Fruit fly (Drosophila melanogaster): ENCODE measurements around the gene CG13733.
A peak's percentile ranks its signal among the peaks of the same experiment; 100 is the strongest.

The CG13733 gene

DNA sequence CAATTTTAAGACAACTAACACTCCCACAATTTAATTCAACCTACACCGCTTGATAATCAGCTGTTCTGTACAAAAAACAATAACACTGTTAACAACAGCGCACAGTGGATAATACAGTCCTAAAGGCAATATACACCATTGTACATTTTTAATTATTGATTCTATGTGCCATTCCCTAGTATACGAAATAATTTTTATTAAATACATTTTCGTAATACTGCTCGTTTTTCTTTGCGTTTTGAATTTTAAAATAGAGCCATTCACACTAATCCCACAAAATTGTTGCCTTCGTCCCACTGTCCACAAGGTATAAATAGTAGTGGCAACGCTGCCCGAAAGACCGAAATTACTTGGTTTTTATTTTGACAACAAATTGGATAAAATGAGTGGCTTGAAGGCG lies 45.2 kb downstream of the CG13733 start, which contains the start of the genes Coq4 and CG32176 (continued):
- TF ChIP-seq Rfx (GFP tag; IDR thresholded peaks at IDR 0.05) (peak; percentile 99), z (GFP tag; IDR thresholded peaks at IDR 0.05) (peak; percentile 70; the same call in 2 of the 3 replicates), CG17359 (tag; optimal IDR thresholded peaks at IDR 0.05) (peak; percentile 98), fd96Cb (tag; optimal IDR thresholded peaks at IDR 0.05) (peak; percentile 98), D19A (tag; optimal IDR thresholded peaks at IDR 0.05) (peak; percentile 94), CG11696 (GFP tag; IDR thresholded peaks at IDR 0.05) (peak; percentile 87), CG18619 (GFP tag; optimal IDR thresholded peaks at IDR 0.05) (peak; percentile 96), sob (GFP tag; IDR thresholded peaks at IDR 0.05) (peak; percentile 98), ato (GFP tag; IDR thresholded peaks at IDR 0.05; ENCODE audit: partially characterized antibody) (peak; percentile 48), salm (tag; optimal IDR thresholded peaks at IDR 0.05) (peak; percentile 95), usp (GFP tag; optimal IDR thresholded peaks at IDR 0.05) (no peak), Hr51 (GFP tag; optimal IDR thresholded peaks at IDR 0.05) (peak; percentile 98 to 99), tll (GFP tag; optimal IDR thresholded peaks at IDR 0.05) (peak in 1 of 2 experiments; percentile 32), bab2 (GFP tag; optimal IDR thresholded peaks at IDR 0.05) (peak; percentile 98), CG3281 (GFP tag; optimal IDR thresholded peaks at IDR 0.05) (peak; percentile 97), CG6272 (GFP tag; IDR thresholded peaks at IDR 0.05) (peak; percentile 97), CG10979 (tag; optimal IDR thresholded peaks at IDR 0.05) (peak; percentile 96), B-H1 (GFP tag; IDR thresholded peaks at IDR 0.05) (peak; percentile 96), CG42726 (GFP tag; IDR thresholded peaks at IDR 0.05; ENCODE audit: partially characterized antibody) (peak; percentile 71), Fer3 (tag; optimal IDR thresholded peaks at IDR 0.05) (peak; percentile 99), CG15479 (GFP tag; optimal IDR thresholded peaks at IDR 0.05) (peak; percentile 7), Gsc (GFP tag; IDR thresholded peaks at IDR 0.05) (peak; percentile 93), CG3163 (GFP tag; optimal IDR thresholded peaks at IDR 0.05) (peak; percentile 88), CkIIα-i1 (GFP tag; IDR thresholded peaks at IDR 0.05) (peak; percentile 84), CG14441 (GFP tag; IDR thresholded peaks at IDR 0.05) (peak; percentile 98), CG16813 (GFP tag; IDR thresholded peaks at IDR 0.05; ENCODE audit: partially characterized antibody) (peak; percentile 69), p53 (GFP tag; optimal IDR thresholded peaks at IDR 0.05) (peak; percentile 92), gcm2 (GFP tag; optimal IDR thresholded peaks at IDR 0.05) (peak; percentile 97), shn (GFP tag; optimal IDR thresholded peaks at IDR 0.05) (peak; percentile 99), br (optimal IDR thresholded peaks at IDR 0.05) (no peak), CG9797 (GFP tag; optimal IDR thresholded peaks at IDR 0.05) (no peak), knrl (GFP tag; IDR thresholded peaks at IDR 0.05; ENCODE audit: partially characterized antibody) (peak; percentile 71), danr (GFP tag; IDR thresholded peaks at IDR 0.05) (peak; percentile 92), ara (GFP tag; IDR thresholded peaks at IDR 0.05) (peak; percentile 96), CG10209 (GFP tag; optimal IDR thresholded peaks at IDR 0.05) (peak; percentile 97), gcm (GFP tag; optimal IDR thresholded peaks at IDR 0.05) (peak; percentile 98), CrebB (tag; optimal IDR thresholded peaks at IDR 0.05) (peak; percentile 97), CG15073 (GFP tag; optimal IDR thresholded peaks at IDR 0.05) (peak; percentile 89), nmo (GFP tag; optimal IDR thresholded peaks at IDR 0.05) (peak; percentile 98), pnt (GFP tag; optimal IDR thresholded peaks at IDR 0.05) (peak; percentile 98)

DNA sequence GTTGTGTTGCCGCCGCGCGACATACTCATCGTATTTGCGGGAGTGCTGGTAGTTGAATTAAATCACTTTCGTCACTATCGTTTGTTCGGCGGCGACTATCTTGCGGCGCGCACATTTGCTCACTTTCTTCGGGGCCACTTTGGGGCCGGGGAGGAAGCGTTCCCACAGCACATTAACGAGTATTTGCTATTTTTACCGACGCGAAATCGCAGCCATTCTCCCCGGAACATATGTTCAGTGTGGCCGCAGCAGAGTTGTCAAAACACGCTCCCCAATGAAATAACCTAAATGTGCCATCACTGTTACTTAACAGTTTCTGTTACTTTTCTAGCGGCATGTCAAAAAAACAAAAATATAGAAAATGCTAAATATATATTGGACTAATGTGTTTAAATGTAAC lies 45.8 kb downstream of the CG13733 start, which contains the start of gene frc:
TSS of gene frc (minus strand) at position 244 of the 400 bp plus-strand sequence.
- TF ChIP-seq salm (tag; optimal IDR thresholded peaks at IDR 0.05) (no peak), CG8290 (GFP tag; optimal IDR thresholded peaks at IDR 0.05) (no peak), CG8290 (tag; optimal IDR thresholded peaks at IDR 0.05) (peak in 1 of 2 experiments; percentile 51), Poxn (GFP tag; IDR thresholded peaks at IDR 0.05) (no peak), Xrp1 (GFP tag; IDR thresholded peaks at IDR 0.05) (0 out of 2 replicates have a peak, but pooled peaks have one; percentile 13), wor (GFP tag; IDR thresholded peaks at IDR 0.05) (no peak), Eip74EF (GFP tag; optimal IDR thresholded peaks at IDR 0.05) (no peak), CG4854 (GFP tag; optimal IDR thresholded peaks at IDR 0.05) (no peak), HHEX (GFP tag; optimal IDR thresholded peaks at IDR 0.05) (no peak), trh (GFP tag; optimal IDR thresholded peaks at IDR 0.05) (no peak), schlank (tag; optimal IDR thresholded peaks at IDR 0.05) (no peak), CG17328 (GFP tag; IDR thresholded peaks at IDR 0.05) (no peak), gce (GFP tag; IDR thresholded peaks at IDR 0.05) (no peak), crol (GFP tag; IDR thresholded peaks at IDR 0.05) (0 out of 2 replicates have a peak, but pooled peaks have one; percentile 6)
